Fruit fly (Drosophila melanogaster) whole organism: ENCODE measurements around the gene Tim13.

Experiments used
- CG8478 ChIP-seq: fragments of >200 bp; optimal IDR thresholded peaks from 2 replicates; lab custom pipeline; 2018; ENCODE audit warnings: inconsistent platforms
- Dll ChIP-seq: fragments of >200 bp; optimal IDR thresholded peaks from 2 replicates; lab custom pipeline; 2017
- EcR ChIP-seq, 2 experiments: fragments of >200 bp; optimal IDR thresholded peaks; 2 replicates each; lab custom pipeline; 2017; ENCODE audit warnings: missing biosample characterization in 2 of 2, missing genetic modification characterization in 2 of 2, missing genetic modification reagents in 2 of 2
- pan ChIP-seq: fragments of >200 bp; optimal IDR thresholded peaks from 2 replicates; lab custom pipeline; 2017
- psq ChIP-seq: fragments of >200 bp; optimal IDR thresholded peaks from 2 replicates; lab custom pipeline; 2017
- usp ChIP-seq: fragments of >200 bp; optimal IDR thresholded peaks from 2 replicates; lab custom pipeline; 2017; ENCODE audit warnings: missing biosample characterization, missing genetic modification characterization, mixed read lengths

DNA sequence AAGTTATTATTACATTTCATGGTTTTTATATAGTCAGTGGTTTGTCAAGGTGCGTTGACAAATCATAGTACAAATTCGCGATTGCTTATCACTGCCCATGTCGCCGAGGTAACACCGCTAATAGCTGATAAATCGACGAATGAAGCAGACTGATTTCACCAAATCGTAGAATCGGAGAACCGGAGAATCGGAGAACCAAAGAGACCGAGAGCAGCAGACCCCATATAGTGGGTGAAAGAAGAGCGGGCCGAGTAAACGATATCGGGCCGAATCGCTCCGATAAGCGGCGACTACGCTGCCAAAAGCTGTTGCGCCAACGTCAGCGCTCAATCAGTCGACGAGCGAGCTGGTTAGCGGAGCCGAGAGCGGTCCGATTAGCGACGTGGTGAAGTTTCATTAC, 2.4 kb upstream of the Tim13 start, which contains the start of gene CG14131:
- TF ChIP-seq Dll (lab: Kevin White, UChicago): no peak
- no peak for TF ChIP-seq pan (lab: Kevin White, UChicago)
- no peak for TF ChIP-seq usp (GFP tag; lab: Kevin White, UChicago)
- TF ChIP-seq CG8478: no peak
- TF ChIP-seq EcR (GFP tag; optimal IDR thresholded peaks at IDR 0.05; lab: Kevin White, UChicago): no peak
- TF ChIP-seq psq (lab: Kevin White, UChicago): no peak
